Fruit fly (Drosophila melanogaster) whole organism, wandering third instar larva: ENCODE measurements around the gene Inx3.

Source experiments
- Dif ChIP-seq: fragments of 200-275, 200-300 bp; sonication (Bioruptor generic); optimal IDR thresholded peaks from 2 replicates; lab custom pipeline; 2018; ENCODE audit warnings: missing biosample characterization, missing genetic modification characterization; ENCODE audit not compliant: partially characterized antibody
- Hnf4 ChIP-seq: fragments of 200-800 bp; sonication (Bioruptor generic); optimal IDR thresholded peaks from 2 replicates; lab custom pipeline; 2016; ENCODE audit warnings: missing biosample characterization, mild to moderate bottlenecking, missing genetic modification characterization
- OdsH ChIP-seq: fragments of 200-800 bp; sonication (Bioruptor generic); optimal IDR thresholded peaks from 2 replicates; lab custom pipeline; 2016; ENCODE audit warnings: missing biosample characterization, mild to moderate bottlenecking, missing genetic modification characterization
- Sp1 ChIP-seq: fragments of 200-800 bp; sonication (Bioruptor generic); optimal IDR thresholded peaks from 3 replicates; lab custom pipeline; 2019; ENCODE audit warnings: missing biosample characterization, mild to moderate bottlenecking, missing genetic modification characterization, moderate library complexity
- dl ChIP-seq, 2 experiments: fragments of 175-275, 200-275 bp in 1 of 2; fragments of 200-275 bp in 1 of 2; sonication (Bioruptor generic); optimal IDR thresholded peaks; lab custom pipeline; 2018; ENCODE audit warnings: mild to moderate bottlenecking in 2 of 2, missing biosample characterization in 2 of 2, missing genetic modification characterization in 2 of 2, moderate library complexity in 2 of 2; ENCODE audit not compliant: partially characterized antibody in 2 of 2, insufficient read depth in 1 of 2
- dmrt93B ChIP-seq: fragments of 200-800 bp; sonication (Bioruptor generic); optimal IDR thresholded peaks from 2 replicates; lab custom pipeline; 2018; ENCODE audit warnings: missing biosample characterization, mild to moderate bottlenecking, missing genetic modification characterization
- h ChIP-seq: fragments of 200-800 bp; sonication (Bioruptor generic); optimal IDR thresholded peaks from 3 replicates; lab custom pipeline; 2016; ENCODE audit warnings: missing biosample characterization, mild to moderate bottlenecking, missing genetic modification characterization
- lola ChIP-seq: fragments of >200 bp; optimal IDR thresholded peaks from 2 replicates; lab custom pipeline; 2017; ENCODE audit warnings: missing biosample characterization, missing genetic modification characterization
- pan ChIP-seq: fragments of >200 bp; optimal IDR thresholded peaks from 2 replicates; lab custom pipeline; 2017
- psq ChIP-seq: fragments of 200-800 bp; sonication (Bioruptor generic); optimal IDR thresholded peaks from 3 replicates; lab custom pipeline; 2017; ENCODE audit warnings: missing biosample characterization, mild to moderate bottlenecking, missing genetic modification characterization, moderate library complexity
- sv ChIP-seq: fragments of 200-800 bp; sonication (Bioruptor generic); optimal IDR thresholded peaks from 3 replicates; lab custom pipeline; 2016; ENCODE audit warnings: missing biosample characterization, missing genetic modification characterization
- tai ChIP-seq: sonication (Bioruptor generic); optimal IDR thresholded peaks from 2 replicates; lab custom pipeline; 2016; ENCODE audit warnings: missing biosample characterization, missing genetic modification characterization
- usp ChIP-seq: fragments of >200 bp; optimal IDR thresholded peaks from 2 replicates; lab custom pipeline; 2017; ENCODE audit warnings: missing biosample characterization, missing genetic modification characterization

- TF ChIP-seq sv (GFP tag; lab: Kevin White, UChicago): no peak
- no peak for TF ChIP-seq pan (lab: Kevin White, UChicago)
- TF ChIP-seq Hnf4 (GFP tag; lab: Kevin White, UChicago): no peak
- no peak for TF ChIP-seq usp (GFP tag; lab: Kevin White, UChicago)
- no peak for TF ChIP-seq dl (GFP tag; optimal IDR thresholded peaks at IDR 0.05; lab: Kevin White, UChicago; ENCODE audit: insufficient read depth in 1 of 2, partially characterized antibody in 2 of 2)
- no peak for TF ChIP-seq dmrt93B (GFP tag; lab: Kevin White, UChicago)
- TF ChIP-seq tai (GFP tag; lab: Kevin White, UChicago): no peak
- no peak for TF ChIP-seq OdsH (GFP tag; lab: Kevin White, UChicago)
- no peak for TF ChIP-seq h (GFP tag; lab: Kevin White, UChicago)
- TF ChIP-seq psq (GFP tag; lab: Kevin White, UChicago): no peak
- no peak for TF ChIP-seq lola (GFP tag; lab: Kevin White, UChicago)
- TF ChIP-seq Sp1 (GFP tag; lab: Kevin White, UChicago): no peak
- TF ChIP-seq Dif (GFP tag; lab: Kevin White, UChicago): no peak
Measured at dm6 chr3R:28897891-28898290, 38.6 kb upstream of the Inx3 start.
